Fruit fly (Drosophila melanogaster) whole organism, embryonic: Measurements from ENCODE around the gene CG15046.
A peak's percentile ranks its signal among the peaks of the same experiment; 100 is the strongest.

ENCODE experiments used
- Abd-B ChIP-seq: fragments of 200-800 bp; sonication (Bioruptor generic); optimal IDR thresholded peaks from 2 replicates; lab custom pipeline; 2018; ENCODE audit warnings: missing biosample characterization, mild to moderate bottlenecking, missing genetic modification characterization, moderate library complexity
- Ada2b ChIP-seq: fragments of 200-800 bp; sonication (Bioruptor generic); IDR thresholded peaks from 2 replicates; pipeline ENCODE4 v1.3.6; 2022; ENCODE audit warnings: missing biosample characterization, missing genetic modification characterization
- B-H1 ChIP-seq: fragments of 200-800 bp; sonication (Bioruptor generic); IDR thresholded peaks from 3 replicates; pipeline ENCODE4 v1.3.6; 2022; ENCODE audit warnings: missing biosample characterization, missing genetic modification characterization
- C15 ChIP-seq: fragments of 200-800 bp; sonication (Bioruptor generic); IDR thresholded peaks from 3 replicates; pipeline ENCODE4 v1.3.6; 2022; ENCODE audit warnings: missing biosample characterization, missing genetic modification characterization
- CG10366 ChIP-seq: fragments of 200-800 bp; sonication (Bioruptor generic); IDR thresholded peaks from 2 replicates; pipeline ENCODE4 v1.3.6; 2022; ENCODE audit warnings: missing biosample characterization, missing genetic modification characterization
- CG10431 ChIP-seq: fragments of 200-800 bp; sonication (Bioruptor generic); optimal IDR thresholded peaks from 3 replicates; lab custom pipeline; 2018; ENCODE audit warnings: missing biosample characterization, mild to moderate bottlenecking, missing genetic modification characterization
- CG10565 ChIP-seq: fragments of 200-800 bp; sonication (Bioruptor generic); optimal IDR thresholded peaks from 3 replicates; lab custom pipeline; 2016; ENCODE audit warnings: missing biosample characterization, mild to moderate bottlenecking, missing genetic modification characterization
- CG11696 ChIP-seq: fragments of 200-800 bp; sonication (Bioruptor generic); IDR thresholded peaks from 2 replicates; pipeline ENCODE4 v1.3.6; 2022; ENCODE audit warnings: missing biosample characterization, missing genetic modification characterization
- CG12391 ChIP-seq: fragments of 200-800 bp; sonication (Bioruptor generic); optimal IDR thresholded peaks from 3 replicates; lab custom pipeline; 2018; ENCODE audit warnings: missing biosample characterization, mild to moderate bottlenecking, missing genetic modification characterization, moderate library complexity
- CG12744 ChIP-seq: fragments of 200-800 bp; sonication (Bioruptor generic); optimal IDR thresholded peaks from 2 replicates; lab custom pipeline; 2016; ENCODE audit warnings: missing biosample characterization, missing genetic modification characterization
- CG13894 ChIP-seq: fragments of 200-800 bp; sonication (Bioruptor generic); optimal IDR thresholded peaks from 3 replicates; lab custom pipeline; 2018; ENCODE audit warnings: missing biosample characterization, mild to moderate bottlenecking, missing genetic modification characterization, moderate library complexity
- CG15601 ChIP-seq: fragments of 200-800 bp; sonication (Bioruptor generic); optimal IDR thresholded peaks from 3 replicates; lab custom pipeline; 2019; ENCODE audit warnings: missing biosample characterization, mild to moderate bottlenecking, missing genetic modification characterization, moderate library complexity
- CG16779 ChIP-seq: fragments of 200-800 bp; sonication (Bioruptor generic); IDR thresholded peaks from 2 replicates; pipeline ENCODE4 v1.3.6; 2022; ENCODE audit warnings: missing biosample characterization, missing genetic modification characterization
- CG16813 ChIP-seq: fragments of 200-800 bp; sonication (Bioruptor generic); IDR thresholded peaks from 3 replicates; pipeline ENCODE4 v1.3.6; 2022; ENCODE audit warnings: missing biosample characterization, missing genetic modification characterization; ENCODE audit not compliant: partially characterized antibody
- CG17361 ChIP-seq: fragments of 200-800 bp; sonication (Bioruptor generic); IDR thresholded peaks from 3 replicates; pipeline ENCODE4 v1.3.6; 2022; ENCODE audit warnings: missing biosample characterization, missing genetic modification characterization
- CG18011 ChIP-seq: fragments of 200-800 bp; sonication (Bioruptor generic); optimal IDR thresholded peaks from 2 replicates; lab custom pipeline; 2017; ENCODE audit warnings: missing biosample characterization, missing genetic modification characterization, mild to moderate bottlenecking, moderate library complexity, missing genotype
- CG31365 ChIP-seq: fragments of 200-800 bp; sonication (Bioruptor generic); optimal IDR thresholded peaks from 2 replicates; lab custom pipeline; 2018; ENCODE audit warnings: missing biosample characterization, mild to moderate bottlenecking, missing genetic modification characterization
- CG3163 ChIP-seq: fragments of 200-800 bp; sonication (Bioruptor generic); optimal IDR thresholded peaks from 3 replicates; lab custom pipeline; 2016; ENCODE audit warnings: missing biosample characterization, missing genetic modification characterization
- CG4328 ChIP-seq: fragments of 200-800 bp; sonication (Bioruptor generic); optimal IDR thresholded peaks from 3 replicates; lab custom pipeline; 2017; ENCODE audit warnings: missing biosample characterization, missing genetic modification reagents, missing genetic modification characterization
- CG4424 ChIP-seq: fragments of 200-800 bp; sonication (Bioruptor generic); optimal IDR thresholded peaks from 3 replicates; lab custom pipeline; 2016; ENCODE audit warnings: missing biosample characterization, missing genetic modification characterization
- CG5245 ChIP-seq: fragments of 200-800 bp; sonication (Bioruptor generic); optimal IDR thresholded peaks from 3 replicates; lab custom pipeline; 2016; ENCODE audit warnings: missing biosample characterization, missing genetic modification characterization
- CG7271 ChIP-seq: fragments of 200-800 bp; sonication (Bioruptor generic); optimal IDR thresholded peaks from 2 replicates; lab custom pipeline; 2018; ENCODE audit warnings: missing biosample characterization, mild to moderate bottlenecking, missing genetic modification characterization, moderate library complexity
- CG7963 ChIP-seq: fragments of 200-800 bp; sonication (Bioruptor generic); IDR thresholded peaks from 3 replicates; pipeline ENCODE4 v1.3.6; 2022; ENCODE audit warnings: missing biosample characterization, missing genetic modification characterization; ENCODE audit not compliant: partially characterized antibody
- Chrac-16 ChIP-seq: fragments of 200-800 bp; sonication (Bioruptor generic); optimal IDR thresholded peaks from 3 replicates; lab custom pipeline; 2016; ENCODE audit warnings: missing biosample characterization, missing genetic modification characterization
- E2f1 ChIP-seq: fragments of 200-800 bp; sonication (Bioruptor generic); IDR thresholded peaks from 2 replicates; pipeline ENCODE4 v1.3.6; 2022; ENCODE audit warnings: missing biosample characterization, missing genetic modification characterization
- Fer2 ChIP-seq: fragments of 200-800 bp; sonication (Bioruptor generic); optimal IDR thresholded peaks from 2 replicates; lab custom pipeline; 2018; ENCODE audit warnings: missing biosample characterization, mild to moderate bottlenecking, missing genetic modification characterization, moderate library complexity
- HmgZ ChIP-seq: fragments of 200-800 bp; sonication (Bioruptor generic); optimal IDR thresholded peaks from 2 replicates; lab custom pipeline; 2018; ENCODE audit warnings: missing biosample characterization, mild to moderate bottlenecking, missing genetic modification characterization
- Hr39 ChIP-seq: fragments of >200 bp; optimal IDR thresholded peaks from 2 replicates; lab custom pipeline; 2017
- Ravus ChIP-seq: fragments of 200-800 bp; sonication (Bioruptor generic); IDR thresholded peaks from 2 replicates; pipeline ENCODE4 v1.3.6; 2022; ENCODE audit warnings: missing biosample characterization, missing genetic modification characterization
- Ssrp ChIP-seq: fragments of 200-800 bp; sonication (Bioruptor generic); optimal IDR thresholded peaks from 2 replicates; lab custom pipeline; 2018; ENCODE audit warnings: missing biosample characterization, mild to moderate bottlenecking, missing genetic modification characterization, moderate library complexity
- TFAM ChIP-seq: fragments of 200-800 bp; sonication (Bioruptor generic); optimal IDR thresholded peaks from 2 replicates; lab custom pipeline; 2017; ENCODE audit warnings: missing biosample characterization, missing genetic modification characterization, inconsistent platforms
- amos ChIP-seq: fragments of 200-800 bp; sonication (Bioruptor generic); IDR thresholded peaks from 2 replicates; pipeline ENCODE4 v1.3.6; 2022; ENCODE audit warnings: missing biosample characterization, missing genetic modification characterization; ENCODE audit not compliant: partially characterized antibody
- br ChIP-seq: fragments of >200 bp; optimal IDR thresholded peaks from 2 replicates; lab custom pipeline; 2017
- cg ChIP-seq: fragments of 200-800 bp; sonication (Bioruptor generic); optimal IDR thresholded peaks from 3 replicates; lab custom pipeline; 2019; ENCODE audit warnings: missing biosample characterization, mild to moderate bottlenecking, missing genetic modification characterization, moderate library complexity
- croc ChIP-seq: fragments of 200-800 bp; sonication (Bioruptor generic); conservative IDR thresholded peaks from 3 replicates; pipeline ENCODE4 v1.3.6; 2022; ENCODE audit warnings: missing biosample characterization, missing genetic modification characterization
- emc ChIP-seq: fragments of 200-800 bp; sonication (Bioruptor generic); optimal IDR thresholded peaks from 2 replicates; lab custom pipeline; 2016; ENCODE audit warnings: missing biosample characterization, missing genetic modification characterization
- en ChIP-seq: fragments of 200-800 bp; sonication (Bioruptor generic); optimal IDR thresholded peaks from 2 replicates; lab custom pipeline; 2016; ENCODE audit warnings: missing biosample characterization, missing genetic modification characterization
- fd102C ChIP-seq: fragments of 200-800 bp; sonication (Bioruptor generic); optimal IDR thresholded peaks from 2 replicates; lab custom pipeline; 2018; ENCODE audit warnings: missing biosample characterization, mild to moderate bottlenecking, missing genetic modification characterization, moderate library complexity
- grau ChIP-seq: fragments of 200-800 bp; optimal IDR thresholded peaks from 3 replicates; lab custom pipeline; 2019; ENCODE audit warnings: missing biosample characterization, mild to moderate bottlenecking, missing genetic modification characterization, moderate library complexity
- inv ChIP-seq: fragments of 200-800 bp; sonication (Bioruptor generic); IDR thresholded peaks from 2 replicates; pipeline ENCODE4 v1.3.6; 2022; ENCODE audit warnings: missing biosample characterization, missing genetic modification characterization; ENCODE audit not compliant: partially characterized antibody
- lola ChIP-seq, 3 experiments: fragments of >200 bp in 2 of 3; fragments of 200-800 bp in 1 of 3; sonication (Bioruptor generic) in 1 of 3; optimal IDR thresholded peaks; 2 replicates each; lab custom pipeline; 2017 to 2019; ENCODE audit warnings: missing biosample characterization in 3 of 3, missing genetic modification characterization in 3 of 3, mild to moderate bottlenecking in 1 of 3, moderate library complexity in 1 of 3
- oc ChIP-seq: fragments of 200-800 bp; sonication (Bioruptor generic); optimal IDR thresholded peaks from 2 replicates; lab custom pipeline; 2018; ENCODE audit warnings: missing biosample characterization, mild to moderate bottlenecking, missing genetic modification characterization, moderate library complexity
- onecut ChIP-seq: fragments of 200-800 bp; sonication (Bioruptor generic); IDR thresholded peaks from 2 replicates; pipeline ENCODE4 v1.3.6; 2022; ENCODE audit warnings: missing biosample characterization, missing genetic modification characterization
- sc ChIP-seq, 3 experiments: fragments of >200 bp in 2 of 3; fragments of 200-800 bp in 1 of 3; sonication (Bioruptor generic) in 1 of 3; optimal IDR thresholded peaks; 2 replicates in 2 of 3; 3 replicates in 1 of 3; lab custom pipeline; 2017; ENCODE audit warnings: mild to moderate bottlenecking in 1 of 3, missing biosample characterization in 1 of 3, missing genetic modification characterization in 1 of 3, missing genetic modification reagents in 1 of 3
- scrt ChIP-seq: fragments of 200-800 bp; sonication (Bioruptor generic); optimal IDR thresholded peaks from 2 replicates; lab custom pipeline; 2018; ENCODE audit warnings: missing biosample characterization, mild to moderate bottlenecking, missing genetic modification characterization, moderate library complexity
- sens ChIP-seq: fragments of 200-800 bp; sonication (Bioruptor generic); peaks from one replicate; lab custom pipeline; 2016; ENCODE audit warnings: missing biosample characterization, missing genetic modification characterization
- shn ChIP-seq: fragments of 200-800 bp; sonication (Bioruptor generic); optimal IDR thresholded peaks from 3 replicates; lab custom pipeline; 2016; ENCODE audit warnings: missing biosample characterization, missing genetic modification characterization
- sisA ChIP-seq: fragments of 200-800 bp; sonication (Bioruptor generic); IDR thresholded peaks from 2 replicates; pipeline ENCODE4 v1.3.6; 2022; ENCODE audit warnings: missing biosample characterization, missing genetic modification characterization
- sob ChIP-seq: fragments of 200-800 bp; sonication (Bioruptor generic); IDR thresholded peaks from 2 replicates; pipeline ENCODE4 v1.3.6; 2022; ENCODE audit warnings: missing biosample characterization, missing genetic modification characterization
- sug ChIP-seq: fragments of 200-800 bp; optimal IDR thresholded peaks from 2 replicates; lab custom pipeline; 2019; ENCODE audit warnings: missing biosample characterization, mild to moderate bottlenecking, missing genetic modification characterization, moderate library complexity
- z ChIP-seq: fragments of 200-800 bp; sonication (Bioruptor generic); IDR thresholded peaks from 3 replicates; pipeline ENCODE4 v1.3.6; 2022; ENCODE audit warnings: missing biosample characterization, missing genetic modification characterization

Gene CG15046

DNA sequence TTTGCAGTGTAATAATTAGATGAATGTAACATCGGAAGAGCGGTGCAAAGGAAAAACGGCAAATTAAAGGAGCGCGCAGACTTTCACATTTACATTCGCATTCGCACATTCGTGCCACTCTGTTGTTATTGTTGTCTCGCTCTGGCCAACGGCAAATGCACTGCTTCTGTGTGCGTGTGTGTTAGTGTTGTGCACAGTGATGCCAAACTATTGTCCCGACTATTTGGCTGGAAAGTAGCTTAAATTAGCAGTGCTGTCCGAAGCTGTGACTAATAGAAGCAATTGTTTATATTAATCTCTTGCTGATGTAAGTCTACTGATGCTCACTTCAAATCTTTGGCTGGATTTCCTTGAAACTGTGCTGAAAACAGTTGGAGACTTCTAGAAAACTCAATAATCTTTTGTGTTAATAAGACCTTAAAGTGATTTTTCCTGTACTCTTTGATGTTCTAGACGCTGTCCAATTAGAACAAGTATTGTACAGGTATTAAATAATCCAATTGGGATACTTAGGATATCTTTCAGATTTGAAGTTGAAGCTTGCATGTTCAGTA is 26.6 kb upstream of the CG15046 start (continued):
- TF ChIP-seq Fer2 (tag; lab: Kevin White, UChicago) (no peak), CG13894 (tag; lab: Kevin White, UChicago) (no peak), grau (tag; lab: Kevin White, UChicago) (peak; percentile 35), inv (GFP tag; lab: Robert Waterston, UW) (no peak), sob (GFP tag; lab: Robert Waterston, UW) (no peak), CG10366 (no peak), CG31365 (tag; lab: Kevin White, UChicago) (no peak), Ssrp (tag; lab: Kevin White, UChicago) (no peak), CG10565 (GFP tag; lab: Kevin White, UChicago) (no peak), br (no peak), CG12391 (tag; lab: Kevin White, UChicago) (peak; percentile 32), CG5245 (GFP tag; lab: Kevin White, UChicago) (no peak), lola (GFP tag; optimal IDR thresholded peaks at IDR 0.05; lab: Kevin White, UChicago) (peak in 1 of 3 experiments; percentile 19), CG17361 (GFP tag; lab: Robert Waterston, UW) (peak; percentile 34; the same call in 1 of the 3 replicates), croc (no peak), sc (optimal IDR thresholded peaks at IDR 0.05; lab: Kevin White, UChicago) (no peak), sc (GFP tag; optimal IDR thresholded peaks at IDR 0.05; lab: Kevin White, UChicago) (no peak), onecut (GFP tag; lab: Robert Waterston, UW) (no peak), fd102C (GFP tag; lab: Kevin White, UChicago) (no peak), Abd-B (GFP tag; lab: Kevin White, UChicago) (no peak), CG4424 (GFP tag; lab: Kevin White, UChicago) (no peak), CG4328 (GFP tag; lab: Kevin White, UChicago) (no peak), sisA (GFP tag; lab: Robert Waterston, UW) (0 out of 2 replicates have a peak, but pooled peaks have one; percentile 4), CG10431 (GFP tag; lab: Kevin White, UChicago) (no peak), scrt (GFP tag; lab: Kevin White, UChicago) (no peak), CG16779 (no peak), HmgZ (tag; lab: Kevin White, UChicago) (no peak), cg (GFP tag; lab: Kevin White, UChicago) (peak; percentile 90), Chrac-16 (GFP tag; lab: Kevin White, UChicago) (no peak), CG7963 (no peak), emc (GFP tag; lab: Kevin White, UChicago) (no peak), CG15601 (tag; lab: Kevin White, UChicago) (no peak), sug (tag; lab: Kevin White, UChicago) (peak; percentile 46), Ravus (GFP tag; lab: Robert Waterston, UW) (no peak), Hr39 (no peak), B-H1 (GFP tag; lab: Robert Waterston, UW) (no peak), CG11696 (GFP tag; lab: Robert Waterston, UW) (no peak), shn (peak; percentile 12), z (GFP tag; lab: Robert Waterston, UW) (no peak), CG16813 (GFP tag; lab: Robert Waterston, UW) (no peak), CG7271 (no peak), sens (GFP tag; lab: Kevin White, UChicago) (peak; percentile 85), CG12744 (GFP tag; lab: Kevin White, UChicago) (no peak), CG3163 (GFP tag; lab: Kevin White, UChicago) (no peak), oc (no peak), E2f1 (GFP tag; lab: Robert Waterston, UW) (no peak), Ada2b (GFP tag; lab: Robert Waterston, UW) (peak; percentile 22; the same call in 1 of the 2 replicates), C15 (GFP tag; lab: Robert Waterston, UW) (no peak), en (GFP tag; lab: Kevin White, UChicago) (no peak), amos (GFP tag; lab: Robert Waterston, UW) (peak; percentile 13; the same call in 1 of the 2 replicates), TFAM (no peak), CG18011 (no peak)
